Worm (Caenorhabditis elegans): ENCODE results near the gene F41C6.4.

DNA sequence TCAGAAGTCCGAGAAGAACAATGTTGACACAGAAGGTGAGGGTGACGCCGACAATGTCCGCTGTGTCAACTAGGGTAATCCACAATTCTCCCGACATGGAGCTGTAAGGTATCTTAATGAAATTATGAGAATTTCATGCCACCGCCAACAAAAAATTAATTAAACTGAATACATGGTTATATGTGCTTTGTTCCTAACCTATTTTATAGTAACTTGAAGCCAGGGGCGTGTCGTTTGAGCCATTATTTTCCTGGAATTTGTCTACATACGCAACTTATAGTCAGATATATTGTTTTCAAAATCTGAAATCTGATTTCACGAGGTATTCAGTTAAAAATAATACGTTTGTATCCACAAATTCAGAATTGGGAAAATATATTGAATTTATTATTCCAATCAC is 8.8 kb downstream of the F41C6.4 start, which contains the start of gene odr-10:
- TF ChIP-seq dmd-4 (tag; optimal IDR thresholded peaks at IDR 0.05; ENCODE audit: borderline replicate concordance) (no peak), ahr-1 (tag; optimal IDR thresholded peaks at IDR 0.05) (no peak)

Measured in whole organism, late embryonic.